Worm (Caenorhabditis elegans) whole organism, L2 larva: ENCODE results near the gene tsen-54.

Source experiments
- elt-3 ChIP-seq: sonication (generic microtip); optimal IDR thresholded peaks from 2 replicates; lab custom pipeline; 2017; ENCODE audit warnings: missing biosample characterization, missing genetic modification characterization
- lin-13 ChIP-seq: fragments of 150-350 bp; optimal IDR thresholded peaks from 2 replicates; lab custom pipeline; 2014; ENCODE audit warnings: missing biosample characterization, missing genetic modification reagents, missing genetic modification characterization
- mab-5 ChIP-seq: fragments of 150-350 bp; optimal IDR thresholded peaks from 2 replicates; lab custom pipeline; 2014; ENCODE audit warnings: missing biosample characterization, missing genetic modification characterization
- nhr-12 ChIP-seq: fragments of 150-350 bp; optimal IDR thresholded peaks from 2 replicates; lab custom pipeline; 2014; ENCODE audit warnings: missing biosample characterization, missing genetic modification characterization
- nhr-129 ChIP-seq: fragments of 150-350 bp; optimal IDR thresholded peaks from 2 replicates; lab custom pipeline; 2014; ENCODE audit warnings: missing biosample characterization, missing genetic modification characterization
- nhr-237 ChIP-seq: fragments of 150-350 bp; optimal IDR thresholded peaks from 2 replicates; lab custom pipeline; 2014; ENCODE audit warnings: missing biosample characterization, missing genetic modification characterization
- nhr-25 ChIP-seq: fragments of 150-350 bp; sonication (generic microtip); optimal IDR thresholded peaks from 3 replicates; lab custom pipeline; 2014; ENCODE audit warnings: missing biosample characterization, missing genetic modification characterization
- nhr-77 ChIP-seq: fragments of 150-350 bp; optimal IDR thresholded peaks from 2 replicates; lab custom pipeline; 2014; ENCODE audit warnings: missing biosample characterization, missing genetic modification characterization
- unc-39 ChIP-seq: fragments of 150-350 bp; optimal IDR thresholded peaks from 2 replicates; lab custom pipeline; 2014; ENCODE audit warnings: missing biosample characterization, missing genetic modification characterization
- ztf-4 ChIP-seq: fragments of 150-350 bp; optimal IDR thresholded peaks from 2 replicates; lab custom pipeline; 2014; ENCODE audit warnings: missing biosample characterization, missing genetic modification characterization

- no peak for TF ChIP-seq mab-5
- peak; percentile 28 for TF ChIP-seq nhr-129 (tag; lab: Kevin White, UChicago)
- no peak for TF ChIP-seq unc-39 (tag; lab: Kevin White, UChicago)
- no peak for TF ChIP-seq lin-13 (GFP tag; lab: Kevin White, UChicago)
- peak; percentile 10 for TF ChIP-seq nhr-25 (tag; lab: Kevin White, UChicago)
- TF ChIP-seq nhr-12 (tag; lab: Kevin White, UChicago) = no peak
- TF ChIP-seq nhr-237 (tag; lab: Kevin White, UChicago) = no peak
- no peak for TF ChIP-seq ztf-4 (tag; lab: Kevin White, UChicago)
- no peak for TF ChIP-seq elt-3
- TF ChIP-seq nhr-77 = no peak
Measured at ce11 chrIV:1900971-1901370, 47.0 kb upstream of the tsen-54 start.
